Worm (Caenorhabditis elegans) whole organism, young adult: Measurements from ENCODE around the gene F40C5.1.
A peak's percentile ranks its signal among the peaks of the same experiment; 100 is the strongest.

ENCODE experiments used
- F10E7.11 ChIP-seq: sonication (generic microtip); optimal IDR thresholded peaks from 2 replicates; lab custom pipeline; 2017; ENCODE audit warnings: mild to moderate bottlenecking, missing genetic modification characterization, moderate library complexity, missing compliant biosample characterization
- F23B12.7 ChIP-seq: sonication (generic microtip); optimal IDR thresholded peaks from 2 replicates; lab custom pipeline; 2017; ENCODE audit warnings: missing genetic modification characterization, mild to moderate bottlenecking, missing compliant biosample characterization, antibody characterized with exemption, moderate library complexity; ENCODE audit not compliant: insufficient read depth
- F37B4.10 ChIP-seq: fragments of 200-800 bp; sonication (Bioruptor generic); IDR thresholded peaks from 2 replicates; pipeline ENCODE4 v1.3.6; 2022; ENCODE audit warnings: missing genetic modification characterization, missing compliant biosample characterization
- F52B5.7 ChIP-seq: sonication (generic microtip); optimal IDR thresholded peaks from 2 replicates; lab custom pipeline; 2016; ENCODE audit warnings: mild to moderate bottlenecking, missing genetic modification characterization, missing compliant biosample characterization
- F55B11.4 ChIP-seq: sonication (generic microtip); optimal IDR thresholded peaks from 2 replicates; lab custom pipeline; 2016; ENCODE audit warnings: missing compliant biosample characterization, missing genetic modification characterization, borderline replicate concordance; ENCODE audit not compliant: insufficient read depth
- F57C9.4 ChIP-seq: sonication (generic microtip); optimal IDR thresholded peaks from 2 replicates; lab custom pipeline; 2017; ENCODE audit warnings: mild to moderate bottlenecking, missing genetic modification characterization, missing compliant biosample characterization
- K12H6.12 ChIP-seq: fragments of 200-800 bp; sonication (Bioruptor generic); optimal IDR thresholded peaks from 2 replicates; lab custom pipeline; 2018; ENCODE audit warnings: mild to moderate bottlenecking, missing genetic modification characterization, missing compliant biosample characterization
- Y67H2A.10 ChIP-seq: fragments of 200-800 bp; sonication (Bioruptor generic); conservative IDR thresholded peaks from 2 replicates; pipeline ENCODE4 v1.3.6; 2022; ENCODE audit warnings: missing genetic modification reagents, missing genetic modification characterization, missing compliant biosample characterization
- ZK185.1 ChIP-seq: sonication (generic microtip); optimal IDR thresholded peaks from 2 replicates; lab custom pipeline; 2016; ENCODE audit warnings: mild to moderate bottlenecking, missing genetic modification characterization, missing compliant biosample characterization; ENCODE audit not compliant: poor library complexity, severe bottlenecking
- aptf-2 ChIP-seq: fragments of 200-800 bp; sonication (Bioruptor generic); conservative IDR thresholded peaks from 2 replicates; pipeline ENCODE4 v1.3.6; 2022; ENCODE audit warnings: missing genetic modification reagents, missing genetic modification characterization, missing compliant biosample characterization
- bed-2 ChIP-seq: fragments of 200-800 bp; sonication (Bioruptor generic); IDR thresholded peaks from 2 replicates; pipeline ENCODE4 v1.3.6; 2022; ENCODE audit warnings: missing genetic modification reagents, missing genetic modification characterization, missing compliant biosample characterization
- ccch-3 ChIP-seq: fragments of 200-800 bp; sonication (Bioruptor generic); optimal IDR thresholded peaks from 2 replicates; lab custom pipeline; 2018; ENCODE audit warnings: mild to moderate bottlenecking, missing genetic modification characterization, missing compliant biosample characterization
- ceh-58 ChIP-seq: fragments of 200-800 bp; sonication (Bioruptor generic); IDR thresholded peaks from 2 replicates; pipeline ENCODE4 v1.3.6; 2022; ENCODE audit warnings: missing genetic modification characterization, missing compliant biosample characterization
- dox-1 ChIP-seq: fragments of 200-800 bp; sonication (Bioruptor generic); IDR thresholded peaks from 2 replicates; pipeline ENCODE4 v1.3.6; 2022; ENCODE audit warnings: missing genetic modification reagents, missing genetic modification characterization, missing compliant biosample characterization
- egl-18 ChIP-seq: fragments of 200-800 bp; sonication (Bioruptor generic); IDR thresholded peaks from 2 replicates; pipeline ENCODE4 v1.3.6; 2022; ENCODE audit warnings: missing genetic modification reagents, missing genetic modification characterization, missing compliant biosample characterization
- egl-44 ChIP-seq: fragments of 200-800 bp; sonication (Bioruptor generic); IDR thresholded peaks from 2 replicates; pipeline ENCODE4 v1.3.6; 2022; ENCODE audit warnings: missing genetic modification reagents, missing genetic modification characterization, missing compliant biosample characterization
- ekl-4 ChIP-seq: fragments of 200-800 bp; sonication (Bioruptor generic); IDR thresholded peaks from 2 replicates; pipeline ENCODE4 v1.3.6; 2022; ENCODE audit warnings: missing genetic modification reagents, missing genetic modification characterization, missing compliant biosample characterization
- gei-17 ChIP-seq: fragments of 200-800 bp; sonication (Bioruptor generic); optimal IDR thresholded peaks from 2 replicates; lab custom pipeline; 2018; ENCODE audit warnings: mild to moderate bottlenecking, missing genetic modification characterization, missing compliant biosample characterization
- hlh-12 ChIP-seq: sonication (generic microtip); optimal IDR thresholded peaks from 2 replicates; lab custom pipeline; 2016; ENCODE audit warnings: missing genetic modification characterization, missing compliant biosample characterization
- hmg-20 ChIP-seq: fragments of 200-800 bp; sonication (Bioruptor generic); IDR thresholded peaks from 2 replicates; pipeline ENCODE4 v1.3.6; 2022; ENCODE audit warnings: missing genetic modification reagents, missing genetic modification characterization, missing compliant biosample characterization
- hrde-1 ChIP-seq: sonication (generic microtip); optimal IDR thresholded peaks from 2 replicates; lab custom pipeline; 2016; ENCODE audit warnings: missing genetic modification characterization, mild to moderate bottlenecking, missing compliant biosample characterization, moderate library complexity, missing genotype, missing genetic modification reagents, borderline replicate concordance
- hsf-1 ChIP-seq: fragments of 200-800 bp; sonication (Bioruptor generic); IDR thresholded peaks from 2 replicates; pipeline ENCODE4 v1.3.6; 2022; ENCODE audit warnings: missing genetic modification reagents, missing genetic modification characterization, missing compliant biosample characterization
- lag-1 ChIP-seq: fragments of 200-800 bp; sonication (Bioruptor generic); IDR thresholded peaks from 2 replicates; pipeline ENCODE4 v1.3.6; 2022; ENCODE audit warnings: missing genetic modification reagents, missing genetic modification characterization, missing compliant biosample characterization
- let-607 ChIP-seq, 2 experiments: fragments of 200-800 bp in 1 of 2; sonication (Bioruptor generic) in 1 of 2; sonication (generic microtip) in 1 of 2; optimal IDR thresholded peaks; 2 replicates each; lab custom pipeline; 2016 to 2018; ENCODE audit warnings: mild to moderate bottlenecking in 2 of 2, missing compliant biosample characterization in 2 of 2, missing genetic modification characterization in 2 of 2, moderate library complexity in 2 of 2, missing genotype in 1 of 2
- lin-26 ChIP-seq: fragments of 200-800 bp; sonication (Bioruptor generic); IDR thresholded peaks from 2 replicates; pipeline ENCODE4 v1.3.6; 2022; ENCODE audit warnings: missing genetic modification reagents, missing genetic modification characterization, missing compliant biosample characterization
- lin-54 ChIP-seq: fragments of 200-800 bp; sonication (Bioruptor generic); optimal IDR thresholded peaks from 2 replicates; lab custom pipeline; 2018; ENCODE audit warnings: mild to moderate bottlenecking, missing genetic modification characterization, missing compliant biosample characterization
- lir-1 ChIP-seq: fragments of 200-800 bp; sonication (Bioruptor generic); conservative IDR thresholded peaks from 2 replicates; pipeline ENCODE4 v1.3.6; 2022; ENCODE audit warnings: missing genetic modification reagents, missing genetic modification characterization, missing compliant biosample characterization
- lsy-27 ChIP-seq: sonication (generic microtip); optimal IDR thresholded peaks from 2 replicates; lab custom pipeline; 2017; ENCODE audit warnings: missing genetic modification characterization, mild to moderate bottlenecking, missing compliant biosample characterization, antibody characterized with exemption, missing genotype, borderline replicate concordance; ENCODE audit not compliant: insufficient read depth
- madf-3 ChIP-seq: fragments of 200-800 bp; sonication (Bioruptor generic); IDR thresholded peaks from 2 replicates; pipeline ENCODE4 v1.3.6; 2022; ENCODE audit warnings: missing genetic modification reagents, missing genetic modification characterization, missing compliant biosample characterization
- madf-8 ChIP-seq: fragments of 200-800 bp; sonication (Bioruptor generic); conservative IDR thresholded peaks from 2 replicates; pipeline ENCODE4 v1.3.6; 2022; ENCODE audit warnings: missing genetic modification reagents, missing genetic modification characterization, missing compliant biosample characterization
- mel-28 ChIP-seq: sonication (generic microtip); optimal IDR thresholded peaks from 2 replicates; lab custom pipeline; 2016; ENCODE audit warnings: borderline replicate concordance, mild to moderate bottlenecking, missing genetic modification characterization, missing compliant biosample characterization
- mes-4 ChIP-seq: sonication (generic microtip); optimal IDR thresholded peaks from 2 replicates; lab custom pipeline; 2016; ENCODE audit warnings: missing genotype, missing genetic modification characterization, missing compliant biosample characterization
- nhr-27 ChIP-seq: fragments of 200-800 bp; sonication (Bioruptor generic); optimal IDR thresholded peaks from 2 replicates; lab custom pipeline; 2018; ENCODE audit warnings: mild to moderate bottlenecking, missing genetic modification characterization, moderate library complexity, missing compliant biosample characterization
- nhr-80 ChIP-seq: sonication (generic microtip); optimal IDR thresholded peaks from 2 replicates; lab custom pipeline; 2016; ENCODE audit warnings: missing genetic modification characterization, missing compliant biosample characterization
- nhr-90 ChIP-seq: sonication (generic microtip); optimal IDR thresholded peaks from 2 replicates; lab custom pipeline; 2016; ENCODE audit warnings: missing genotype, mild to moderate bottlenecking, missing genetic modification characterization, missing compliant biosample characterization
- pbrm-1 ChIP-seq: fragments of 200-800 bp; sonication (Bioruptor generic); IDR thresholded peaks from 2 replicates; pipeline ENCODE4 v1.3.6; 2022; ENCODE audit warnings: missing genetic modification reagents, missing genetic modification characterization, missing compliant biosample characterization
- rcor-1 ChIP-seq: fragments of 200-800 bp; sonication (Bioruptor generic); IDR thresholded peaks from 2 replicates; pipeline ENCODE4 v1.3.6; 2022; ENCODE audit warnings: missing genetic modification reagents, missing genetic modification characterization, missing compliant biosample characterization
- rec-8 ChIP-seq, 2 experiments: sonication (generic microtip); optimal IDR thresholded peaks; 2 replicates each; lab custom pipeline; 2016; ENCODE audit warnings: mild to moderate bottlenecking in 2 of 2, missing genetic modification characterization in 2 of 2, missing genetic modification reagents in 2 of 2, missing genotype in 2 of 2, missing biosample characterization in 1 of 2, missing compliant biosample characterization in 1 of 2, moderate library complexity in 1 of 2
- repo-1 ChIP-seq: sonication (generic microtip); optimal IDR thresholded peaks from 2 replicates; lab custom pipeline; 2017; ENCODE audit warnings: mild to moderate bottlenecking, missing genetic modification characterization, missing compliant biosample characterization
- sea-2 ChIP-seq: fragments of 200-800 bp; sonication (Bioruptor generic); IDR thresholded peaks from 2 replicates; pipeline ENCODE4 v1.3.6; 2022; ENCODE audit warnings: missing genetic modification characterization, missing compliant biosample characterization
- snpc-1.1 ChIP-seq: sonication (generic microtip); optimal IDR thresholded peaks from 2 replicates; lab custom pipeline; 2017; ENCODE audit warnings: missing genetic modification characterization, mild to moderate bottlenecking, missing compliant biosample characterization, antibody characterized with exemption, moderate library complexity, missing genotype, missing genetic modification reagents; ENCODE audit not compliant: insufficient read depth
- snpc-4 ChIP-seq, 5 experiments: fragments of 150-350 bp in 1 of 5; sonication (generic microtip) in 4 of 5; optimal IDR thresholded peaks; 2 replicates each; lab custom pipeline; 2014 to 2018; ENCODE audit warnings: missing genetic modification characterization in 5 of 5, missing biosample characterization in 3 of 5, antibody characterized with exemption in 2 of 5, mild to moderate bottlenecking in 2 of 5, missing compliant biosample characterization in 2 of 5, missing genotype in 2 of 5, moderate library complexity in 2 of 5, missing genetic modification reagents in 1 of 5
- sptf-2 ChIP-seq: fragments of 200-800 bp; sonication (Bioruptor generic); optimal IDR thresholded peaks from 2 replicates; lab custom pipeline; 2018; ENCODE audit warnings: mild to moderate bottlenecking, missing genetic modification characterization, missing compliant biosample characterization
- zfh-2 ChIP-seq: fragments of 200-800 bp; sonication (Bioruptor generic); conservative IDR thresholded peaks from 2 replicates; pipeline ENCODE4 v1.3.6; 2022; ENCODE audit warnings: missing genetic modification reagents, missing genetic modification characterization, missing compliant biosample characterization
- zim-3 ChIP-seq: sonication (generic microtip); optimal IDR thresholded peaks from 2 replicates; lab custom pipeline; 2017; ENCODE audit warnings: mild to moderate bottlenecking, missing genetic modification characterization, moderate library complexity, missing compliant biosample characterization
- ztf-26 ChIP-seq: sonication (generic microtip); optimal IDR thresholded peaks from 2 replicates; lab custom pipeline; 2017; ENCODE audit warnings: missing genetic modification characterization, missing compliant biosample characterization
- ztf-6 ChIP-seq: fragments of 200-800 bp; sonication (Bioruptor generic); IDR thresholded peaks from 2 replicates; pipeline ENCODE4 v1.3.6; 2022; ENCODE audit warnings: missing genetic modification reagents, missing genetic modification characterization, missing compliant biosample characterization

The F40C5.1 gene

DNA sequence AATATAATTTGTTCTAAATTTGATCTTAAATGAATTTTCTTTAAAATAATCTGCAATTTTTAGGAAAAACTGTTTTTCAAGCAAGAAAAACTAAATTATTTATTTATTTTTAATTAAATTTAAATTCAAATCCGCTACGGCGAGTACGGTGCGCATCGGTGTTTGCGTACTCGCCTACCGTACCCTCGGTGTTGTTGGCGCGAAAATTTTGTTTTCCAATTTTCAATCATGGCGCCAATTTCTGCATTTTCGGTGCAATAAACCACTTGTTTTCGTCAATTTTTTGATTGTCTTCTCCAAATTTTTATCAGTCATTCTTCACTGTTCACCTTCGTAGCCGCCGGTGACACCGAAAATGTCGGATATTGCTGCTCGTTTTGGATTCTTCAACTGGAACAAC lies 6.3 kb downstream of the F40C5.1 start, which contains the start of gene pygl-1 (continued):
- TF ChIP-seq F10E7.11 (tag; lab: Kevin White, UChicago) (no peak), ztf-6 (GFP tag; lab: Robert Waterston, UW) (no peak), gei-17 (no peak), zfh-2 (no peak), lin-54 (GFP tag; lab: Kevin White, UChicago) (peak; percentile 94), F57C9.4 (no peak), nhr-80 (tag; lab: Kevin White, UChicago) (no peak), snpc-1.1 (tag; lab: Kevin White, UChicago) (peak; percentile 63), Y67H2A.10 (GFP tag; lab: Robert Waterston, UW) (0 out of 2 replicates have a peak, but pooled peaks have one; percentile 40), lin-26 (no peak), ZK185.1 (tag; lab: Kevin White, UChicago) (no peak), dox-1 (GFP tag; lab: Robert Waterston, UW) (peak; percentile 87), egl-44 (GFP tag; lab: Robert Waterston, UW) (no peak), ztf-26 (tag; lab: Kevin White, UChicago) (no peak), rec-8 (tag; optimal IDR thresholded peaks at IDR 0.05; lab: Kevin White, UChicago) (no peak), repo-1 (tag; lab: Kevin White, UChicago) (no peak), hmg-20 (no peak), hrde-1 (tag; lab: Kevin White, UChicago) (peak; percentile 71), aptf-2 (GFP tag; lab: Robert Waterston, UW) (peak; percentile 36; the same call in 1 of the 2 replicates), mes-4 (tag; lab: Kevin White, UChicago) (no peak), snpc-4 (GFP tag; optimal IDR thresholded peaks at IDR 0.05; lab: Kevin White, UChicago) (peak; percentile 27), snpc-4 (tag; optimal IDR thresholded peaks at IDR 0.05; lab: Kevin White, UChicago) (peak in 2 of 4 experiments; percentile 35 to 65), F52B5.7 (tag; lab: Kevin White, UChicago) (no peak), ceh-58 (GFP tag; lab: Robert Waterston, UW) (no peak), F37B4.10 (GFP tag; lab: Robert Waterston, UW) (no peak), lag-1 (GFP tag; lab: Robert Waterston, UW) (no peak), hsf-1 (GFP tag; lab: Robert Waterston, UW) (peak; percentile 83), K12H6.12 (no peak), hlh-12 (tag; lab: Kevin White, UChicago) (no peak), lsy-27 (tag; lab: Kevin White, UChicago) (no peak), sptf-2 (GFP tag; lab: Kevin White, UChicago) (no peak), egl-18 (no peak), lir-1 (GFP tag; lab: Robert Waterston, UW) (peak; percentile 71), bed-2 (GFP tag; lab: Robert Waterston, UW) (0 out of 2 replicates have a peak, but pooled peaks have one; percentile 33), F55B11.4 (tag; lab: Kevin White, UChicago) (no peak), let-607 (tag; optimal IDR thresholded peaks at IDR 0.05; lab: Kevin White, UChicago) (no peak), madf-8 (GFP tag; lab: Robert Waterston, UW) (peak; percentile 97), ekl-4 (peak; percentile 62; the same call in 1 of the 2 replicates), mel-28 (tag; lab: Kevin White, UChicago) (no peak), zim-3 (tag; lab: Kevin White, UChicago) (no peak), sea-2 (GFP tag; lab: Robert Waterston, UW) (no peak), pbrm-1 (GFP tag; lab: Robert Waterston, UW) (peak; percentile 74; the same call in 1 of the 2 replicates), F23B12.7 (tag; lab: Kevin White, UChicago) (no peak), rcor-1 (GFP tag; lab: Robert Waterston, UW) (peak; percentile 90), madf-3 (GFP tag; lab: Robert Waterston, UW) (peak; percentile 90), nhr-27 (tag; lab: Kevin White, UChicago) (no peak), ccch-3 (GFP tag; lab: Kevin White, UChicago) (no peak), nhr-90 (no peak)
